Fruit fly (Drosophila melanogaster): ENCODE results near the gene slow.

DNA sequence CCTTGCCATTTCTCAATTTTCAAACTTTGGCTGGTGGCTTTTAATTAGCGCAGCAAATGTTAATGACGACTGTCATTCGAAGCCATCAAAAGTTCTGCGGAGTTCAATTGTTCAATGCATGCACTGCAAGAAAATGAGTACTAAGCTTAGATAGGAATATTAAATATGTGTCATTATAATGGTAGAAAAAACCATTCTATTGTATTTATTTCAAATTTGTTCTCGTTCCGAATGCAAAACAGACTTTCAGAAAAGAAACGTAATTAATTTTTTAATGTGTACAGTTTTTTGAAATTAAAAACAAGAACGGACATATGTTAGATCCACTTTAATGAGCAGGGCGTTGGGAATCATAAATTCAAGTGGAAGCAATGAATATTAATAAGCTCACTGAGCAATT is 4.9 kb downstream of the slow start:
- TF ChIP-seq CG15710 (tag; optimal IDR thresholded peaks at IDR 0.05): no peak
- no peak for TF ChIP-seq EcR (GFP tag; optimal IDR thresholded peaks at IDR 0.05)
- TF ChIP-seq gl (tag; optimal IDR thresholded peaks at IDR 0.05): no peak
- no peak for TF ChIP-seq Ets98B (GFP tag; IDR thresholded peaks at IDR 0.05)

Measured in whole organism, pupa.